Fruit fly (Drosophila melanogaster) whole organism, prepupa: ENCODE data around the gene milt.

Source experiments
- Blimp-1 ChIP-seq: fragments of 200-800 bp; sonication (Bioruptor generic); optimal IDR thresholded peaks from 3 replicates; lab custom pipeline; 2017; ENCODE audit warnings: missing biosample characterization, missing genetic modification characterization, mild to moderate bottlenecking, moderate library complexity, missing genetic modification reagents
- CG10631 ChIP-seq: fragments of 200-800 bp; sonication (Bioruptor generic); optimal IDR thresholded peaks from 2 replicates; lab custom pipeline; 2016; ENCODE audit warnings: missing biosample characterization, missing genetic modification characterization
- CG15336 ChIP-seq: fragments of 200-800 bp; sonication (Bioruptor generic); IDR thresholded peaks from 2 replicates; pipeline ENCODE4 v1.3.6; 2022; ENCODE audit warnings: missing biosample characterization, missing genetic modification characterization
- CG1621 ChIP-seq: fragments of 200-800 bp; sonication (Bioruptor generic); optimal IDR thresholded peaks from 3 replicates; lab custom pipeline; 2018; ENCODE audit warnings: missing biosample characterization, mild to moderate bottlenecking, missing genetic modification characterization
- CG3032 ChIP-seq: fragments of 200-800 bp; optimal IDR thresholded peaks from 2 replicates; lab custom pipeline; 2019; ENCODE audit warnings: missing biosample characterization, mild to moderate bottlenecking, missing genetic modification characterization, moderate library complexity
- CG31627 ChIP-seq: fragments of 200-800 bp; sonication (Bioruptor generic); optimal IDR thresholded peaks from 3 replicates; lab custom pipeline; 2016; ENCODE audit warnings: missing biosample characterization, missing genetic modification characterization
- CG32006 ChIP-seq: fragments of 200-800 bp; sonication (Bioruptor generic); optimal IDR thresholded peaks from 3 replicates; lab custom pipeline; 2017; ENCODE audit warnings: missing biosample characterization, mild to moderate bottlenecking, missing genetic modification characterization
- CG34406 ChIP-seq: fragments of 200-800 bp; sonication (Bioruptor generic); optimal IDR thresholded peaks from 3 replicates; lab custom pipeline; 2016; ENCODE audit warnings: missing biosample characterization, missing genetic modification characterization
- CG3919 ChIP-seq: fragments of 200-800 bp; sonication (Bioruptor generic); optimal IDR thresholded peaks from 3 replicates; lab custom pipeline; 2016; ENCODE audit warnings: missing biosample characterization, missing genetic modification characterization
- CG4318 ChIP-seq: fragments of 200-800 bp; sonication (Bioruptor generic); optimal IDR thresholded peaks from 3 replicates; lab custom pipeline; 2017; ENCODE audit warnings: missing biosample characterization, mild to moderate bottlenecking, missing genetic modification characterization
- CG6792 ChIP-seq: fragments of 200-800 bp; sonication (Bioruptor generic); optimal IDR thresholded peaks from 3 replicates; lab custom pipeline; 2016; ENCODE audit warnings: missing biosample characterization, missing genetic modification characterization
- CG6808 ChIP-seq: fragments of 200-800 bp; sonication (Bioruptor generic); optimal IDR thresholded peaks from 3 replicates; lab custom pipeline; 2017; ENCODE audit warnings: missing biosample characterization, missing genetic modification characterization, mild to moderate bottlenecking, moderate library complexity, missing genetic modification reagents
- CG6854 ChIP-seq: fragments of 200-800 bp; sonication (Bioruptor generic); optimal IDR thresholded peaks from 2 replicates; lab custom pipeline; 2017; ENCODE audit warnings: missing biosample characterization, mild to moderate bottlenecking, missing genetic modification characterization
- CG7368 ChIP-seq: fragments of 200-800 bp; sonication (Bioruptor generic); optimal IDR thresholded peaks from 3 replicates; lab custom pipeline; 2016; ENCODE audit warnings: missing biosample characterization, missing genetic modification characterization
- CG8119 ChIP-seq: fragments of 200-800 bp; sonication (Bioruptor generic); IDR thresholded peaks from 3 replicates; pipeline ENCODE4 v1.3.6; 2022; ENCODE audit warnings: missing biosample characterization, missing genetic modification characterization
- CG8319 ChIP-seq: fragments of 200-800 bp; sonication (Bioruptor generic); optimal IDR thresholded peaks from 3 replicates; lab custom pipeline; 2016; ENCODE audit warnings: missing biosample characterization, missing genetic modification characterization
- CG8632 ChIP-seq: fragments of 200-800 bp; sonication (Bioruptor generic); optimal IDR thresholded peaks from 3 replicates; lab custom pipeline; 2016; ENCODE audit warnings: missing biosample characterization, missing genetic modification characterization
- Eip75B ChIP-seq: fragments of 200-800 bp; sonication (Bioruptor generic); optimal IDR thresholded peaks from 3 replicates; lab custom pipeline; 2016; ENCODE audit warnings: missing biosample characterization, missing genetic modification characterization
- Eip78C ChIP-seq: fragments of 200-800 bp; sonication (Bioruptor generic); peaks from one replicate; lab custom pipeline; 2016; ENCODE audit warnings: missing biosample characterization, missing genetic modification characterization
- Eip93F ChIP-seq: fragments of 200-800 bp; sonication (Bioruptor generic); optimal IDR thresholded peaks from 2 replicates; lab custom pipeline; 2016; ENCODE audit warnings: missing biosample characterization, mild to moderate bottlenecking, missing genetic modification characterization
- Ets21C ChIP-seq: fragments of 200-800 bp; sonication (Bioruptor generic); optimal IDR thresholded peaks from 3 replicates; lab custom pipeline; 2016; ENCODE audit warnings: missing biosample characterization, missing genetic modification characterization
- Ets96B ChIP-seq: fragments of 200-800 bp; optimal IDR thresholded peaks from 2 replicates; lab custom pipeline; 2019; ENCODE audit warnings: missing biosample characterization, mild to moderate bottlenecking, missing genetic modification characterization, moderate library complexity
- Hr39 ChIP-seq: fragments of 200-800 bp; sonication (Bioruptor generic); optimal IDR thresholded peaks from 2 replicates; lab custom pipeline; 2016; ENCODE audit warnings: missing biosample characterization, missing genetic modification characterization
- Hr4 ChIP-seq: fragments of 200-800 bp; sonication (Bioruptor generic); optimal IDR thresholded peaks from 3 replicates; lab custom pipeline; 2016; ENCODE audit warnings: missing biosample characterization, missing genetic modification characterization
- Lpt ChIP-seq: fragments of 200-800 bp; sonication (Bioruptor generic); optimal IDR thresholded peaks from 3 replicates; lab custom pipeline; 2016; ENCODE audit warnings: missing biosample characterization, missing genetic modification characterization
- Met ChIP-seq: fragments of 200-800 bp; sonication (Bioruptor generic); optimal IDR thresholded peaks from 3 replicates; lab custom pipeline; 2016; ENCODE audit warnings: missing biosample characterization, missing genetic modification characterization
- OdsH ChIP-seq: fragments of 200-800 bp; sonication (Bioruptor generic); optimal IDR thresholded peaks from 3 replicates; lab custom pipeline; 2016; ENCODE audit warnings: missing biosample characterization, missing genetic modification characterization
- Smox ChIP-seq: fragments of 200-800 bp; sonication (Bioruptor generic); optimal IDR thresholded peaks from 3 replicates; lab custom pipeline; 2016; ENCODE audit warnings: missing biosample characterization, missing genetic modification characterization
- Sox102F ChIP-seq: fragments of 200-800 bp; sonication (Bioruptor generic); optimal IDR thresholded peaks from 2 replicates; lab custom pipeline; 2016; ENCODE audit warnings: missing biosample characterization, mild to moderate bottlenecking, missing genetic modification characterization
- Sox14 ChIP-seq: fragments of 200-800 bp; sonication (Bioruptor generic); optimal IDR thresholded peaks from 3 replicates; lab custom pipeline; 2016; ENCODE audit warnings: missing biosample characterization, missing genetic modification characterization
- Sox15 ChIP-seq: fragments of 200-800 bp; sonication (Bioruptor generic); optimal IDR thresholded peaks from 3 replicates; lab custom pipeline; 2016; ENCODE audit warnings: missing biosample characterization, missing genetic modification characterization
- achi ChIP-seq: fragments of 200-800 bp; sonication (Bioruptor generic); optimal IDR thresholded peaks from 3 replicates; lab custom pipeline; 2016; ENCODE audit warnings: missing biosample characterization, missing genetic modification characterization
- acj6 ChIP-seq: fragments of 200-800 bp; sonication (Bioruptor generic); optimal IDR thresholded peaks from 3 replicates; lab custom pipeline; 2016; ENCODE audit warnings: missing biosample characterization, missing genetic modification characterization
- cyc ChIP-seq: fragments of 200-800 bp; sonication (Bioruptor generic); optimal IDR thresholded peaks from 3 replicates; lab custom pipeline; 2016; ENCODE audit warnings: missing biosample characterization, missing genetic modification characterization
- dsx ChIP-seq: fragments of 200-800 bp; optimal IDR thresholded peaks from 3 replicates; lab custom pipeline; 2019; ENCODE audit warnings: missing biosample characterization, mild to moderate bottlenecking, missing genetic modification characterization, moderate library complexity; ENCODE audit not compliant: poor library complexity, severe bottlenecking
- eg ChIP-seq: fragments of 200-800 bp; sonication (Bioruptor generic); IDR thresholded peaks from 3 replicates; pipeline ENCODE4 v1.3.6; 2022; ENCODE audit warnings: missing biosample characterization, missing genetic modification characterization
- esn ChIP-seq: fragments of 200-800 bp; sonication (Bioruptor generic); optimal IDR thresholded peaks from 2 replicates; lab custom pipeline; 2016; ENCODE audit warnings: missing biosample characterization, mild to moderate bottlenecking, missing genetic modification characterization, moderate library complexity
- fd85E ChIP-seq: fragments of 200-800 bp; sonication (Bioruptor generic); optimal IDR thresholded peaks from 3 replicates; lab custom pipeline; 2016; ENCODE audit warnings: missing biosample characterization, missing genetic modification characterization
- lz ChIP-seq: fragments of 200-800 bp; sonication (Bioruptor generic); optimal IDR thresholded peaks from 3 replicates; lab custom pipeline; 2016; ENCODE audit warnings: missing biosample characterization, missing genetic modification characterization
- pdm3 ChIP-seq: fragments of 200-800 bp; sonication (Bioruptor generic); optimal IDR thresholded peaks from 3 replicates; lab custom pipeline; 2016; ENCODE audit warnings: missing biosample characterization, missing genetic modification characterization
- salr ChIP-seq, 2 experiments: fragments of 200-800 bp; sonication (Bioruptor generic); optimal IDR thresholded peaks; 3 replicates each; lab custom pipeline; 2016 to 2018; ENCODE audit warnings: missing biosample characterization in 2 of 2, missing genetic modification characterization in 2 of 2, mild to moderate bottlenecking in 1 of 2
- svp ChIP-seq: fragments of 200-800 bp; sonication (Bioruptor generic); peaks from one replicate; lab custom pipeline; 2016; ENCODE audit warnings: missing biosample characterization, missing genetic modification characterization
- topi ChIP-seq: fragments of 200-800 bp; sonication (Bioruptor generic); optimal IDR thresholded peaks from 3 replicates; lab custom pipeline; 2016; ENCODE audit warnings: missing biosample characterization, missing genetic modification characterization
- vri ChIP-seq: fragments of 200-800 bp; sonication (Bioruptor generic); optimal IDR thresholded peaks from 3 replicates; lab custom pipeline; 2016; ENCODE audit warnings: missing biosample characterization, mild to moderate bottlenecking, missing genetic modification characterization

Gene milt

DNA sequence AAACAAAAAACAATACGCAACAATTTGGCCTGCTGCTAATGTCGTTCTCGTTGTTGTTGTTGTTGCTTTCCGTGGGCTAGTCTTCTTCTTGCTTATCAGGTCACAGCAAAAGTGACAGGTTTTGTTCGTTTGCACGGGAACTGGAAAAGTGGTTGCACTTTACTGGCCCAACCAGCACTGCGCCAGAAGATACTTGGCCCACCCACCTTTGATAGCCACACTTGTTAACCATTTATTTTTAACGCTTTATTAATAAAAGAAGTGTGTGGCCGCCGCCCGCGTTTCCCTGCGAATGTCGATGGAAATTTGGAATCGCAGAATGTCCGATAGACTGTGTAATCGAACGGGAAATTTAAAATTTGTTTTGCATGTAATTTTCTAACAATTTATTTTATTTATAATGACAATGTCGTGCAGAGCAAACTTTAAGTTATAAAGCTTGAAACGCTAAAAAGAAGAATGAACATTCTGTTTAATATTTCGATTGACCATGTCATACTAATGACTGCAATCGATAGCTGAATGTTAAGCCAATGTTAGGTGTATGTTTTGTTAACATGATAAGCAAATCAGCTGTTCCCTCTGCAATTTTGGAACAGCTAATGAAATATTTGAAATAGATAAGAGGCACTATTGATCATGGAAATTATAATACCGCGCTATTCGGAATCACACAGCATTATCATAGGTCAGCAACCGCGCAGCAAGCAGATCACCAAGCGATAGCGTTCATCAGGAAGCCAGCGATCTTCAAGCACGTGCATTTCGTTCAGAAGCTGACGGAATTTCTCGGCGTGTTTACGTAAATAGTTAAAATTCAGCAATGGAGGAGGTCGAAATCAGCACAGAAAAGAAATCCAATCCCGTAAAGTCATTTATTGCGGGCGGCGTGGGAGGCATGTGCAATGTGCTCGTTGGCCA is 10.4 kb upstream of the milt start, which contains the start of the genes CG31908 and MME1:
CG31908 (minus strand) TSS at position 402 of the 921 bp plus-strand sequence.
MME1 (plus strand) TSS at position 539 of the 921 bp plus-strand sequence.
- peak; percentile 52 for TF ChIP-seq Sox14 (GFP tag; lab: Kevin White, UChicago)
- no peak for TF ChIP-seq Lpt (GFP tag; lab: Kevin White, UChicago)
- TF ChIP-seq Met (GFP tag; lab: Kevin White, UChicago), result peak; percentile 58
- TF ChIP-seq dsx (GFP tag; lab: Kevin White, UChicago), result no peak
- TF ChIP-seq Eip78C (GFP tag; lab: Kevin White, UChicago), result peak; percentile 73
- TF ChIP-seq svp (GFP tag; lab: Kevin White, UChicago), result peak; percentile 81
- peak; percentile 24 for TF ChIP-seq Smox (GFP tag; lab: Kevin White, UChicago)
- TF ChIP-seq CG3032 (tag; lab: Kevin White, UChicago), result peak; percentile 5
- peak; percentile 38 for TF ChIP-seq lz (GFP tag; lab: Kevin White, UChicago)
- TF ChIP-seq vri, result peak; percentile 27
- TF ChIP-seq CG6792 (GFP tag; lab: Kevin White, UChicago), result peak; percentile 14
- TF ChIP-seq CG1621 (tag; lab: Kevin White, UChicago), result no peak
- TF ChIP-seq OdsH (GFP tag; lab: Kevin White, UChicago), result peak; percentile 27
- no peak for TF ChIP-seq Ets96B
- TF ChIP-seq CG3919 (GFP tag; lab: Kevin White, UChicago), result peak; percentile 29
- peak; percentile 47 for TF ChIP-seq Eip75B
- peak; percentile 28 for TF ChIP-seq pdm3
- TF ChIP-seq CG10631 (GFP tag; lab: Kevin White, UChicago), result peak; percentile 29
- peak; percentile 68 for TF ChIP-seq esn (GFP tag; lab: Kevin White, UChicago)
- TF ChIP-seq CG34406, result peak; percentile 12
- peak; percentile 37 for TF ChIP-seq Hr4 (GFP tag; lab: Kevin White, UChicago)
- peak; percentile 1 for TF ChIP-seq CG8632 (GFP tag; lab: Kevin White, UChicago)
- peak; percentile 43 for TF ChIP-seq topi (GFP tag; lab: Kevin White, UChicago)
- TF ChIP-seq cyc, result peak; percentile 25
- TF ChIP-seq achi, result peak; percentile 80
- TF ChIP-seq CG8319 (GFP tag; lab: Kevin White, UChicago), result peak; percentile 10
- TF ChIP-seq CG8119 (GFP tag; lab: Robert Waterston, UW), result no peak; the same call in 2 of the 3 replicates
- no peak for TF ChIP-seq CG15336 (GFP tag; lab: Robert Waterston, UW)
- peak; percentile 36 for TF ChIP-seq CG31627 (GFP tag; lab: Kevin White, UChicago)
- TF ChIP-seq Hr39 (GFP tag; lab: Kevin White, UChicago), result peak; percentile 44
- no peak for TF ChIP-seq eg (GFP tag; lab: Robert Waterston, UW)

dm6 chr2L:7028440-7028839 is 9.2 kb upstream of the milt start:
- TF ChIP-seq CG6854 (GFP tag; lab: Kevin White, UChicago), result peak; percentile 1
- no peak for TF ChIP-seq Sox102F

DNA sequence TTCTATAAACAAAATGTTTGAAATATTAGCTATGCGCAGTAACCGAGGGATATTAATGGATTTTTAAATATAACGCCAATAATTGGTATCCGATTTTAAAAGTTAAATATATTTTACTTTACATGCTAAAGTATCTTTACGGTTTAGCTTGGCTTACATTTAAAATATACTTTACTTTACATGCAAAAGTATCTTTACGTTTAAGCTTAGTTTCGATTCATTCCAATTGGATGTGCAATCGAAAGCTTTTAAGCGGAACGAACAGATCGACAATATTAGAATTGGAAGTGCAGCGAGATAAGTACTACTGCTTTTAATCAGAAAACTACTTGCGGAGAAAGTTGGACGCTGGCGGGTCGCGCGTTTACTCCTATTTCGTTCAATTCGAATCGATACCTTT is 8.6 kb upstream of the milt start:
- TF ChIP-seq Hr4 (GFP tag; lab: Kevin White, UChicago) (no peak), salr (GFP tag; optimal IDR thresholded peaks at IDR 0.05; lab: Kevin White, UChicago) (no peak), acj6 (no peak), CG6854 (GFP tag; lab: Kevin White, UChicago) (no peak), Hr39 (GFP tag; lab: Kevin White, UChicago) (no peak), eg (GFP tag; lab: Robert Waterston, UW) (no peak), fd85E (no peak), Blimp-1 (GFP tag; lab: Kevin White, UChicago) (no peak), CG6808 (no peak), Sox15 (GFP tag; lab: Kevin White, UChicago) (no peak), Eip78C (GFP tag; lab: Kevin White, UChicago) (no peak), Smox (GFP tag; lab: Kevin White, UChicago) (no peak), Ets21C (GFP tag; lab: Kevin White, UChicago) (no peak), CG32006 (no peak), CG1621 (tag; lab: Kevin White, UChicago) (no peak), CG3032 (tag; lab: Kevin White, UChicago) (no peak), CG4318 (GFP tag; lab: Kevin White, UChicago) (no peak), CG7368 (no peak), Eip93F (GFP tag; lab: Kevin White, UChicago) (no peak)
